Fruit fly (Drosophila melanogaster): ENCODE results near the gene Syx5.
A peak's percentile ranks its signal among the peaks of the same experiment; 100 is the strongest.

dm6 chr2L:16275809-16276178 is 31.4 kb upstream of the Syx5 start:
- TF ChIP-seq CG4496 (GFP tag; IDR thresholded peaks at IDR 0.05) (peak; percentile 82), CG12605 (GFP tag; IDR thresholded peaks at IDR 0.05) (no peak), EcR (GFP tag; optimal IDR thresholded peaks at IDR 0.05) (peak; percentile 89), fd96Ca (GFP tag; IDR thresholded peaks at IDR 0.05) (peak; percentile 65; the same call in 2 of the 3 replicates), gl (tag; optimal IDR thresholded peaks at IDR 0.05) (no peak), Snoo (tag; optimal IDR thresholded peaks at IDR 0.05) (peak; percentile 15), Ets98B (GFP tag; IDR thresholded peaks at IDR 0.05) (peak; percentile 66), CG9948 (tag; optimal IDR thresholded peaks at IDR 0.05) (peak; percentile 49), Pif1A (GFP tag; optimal IDR thresholded peaks at IDR 0.05) (peak; percentile 68), D1 (tag; optimal IDR thresholded peaks at IDR 0.05) (no peak), CG8301 (tag; optimal IDR thresholded peaks at IDR 0.05) (peak; percentile 71), CG17806 (tag; optimal IDR thresholded peaks at IDR 0.05) (peak; percentile 51), Pif1B (GFP tag; optimal IDR thresholded peaks at IDR 0.05) (peak; percentile 34)

Data from whole organism, pupa.